Fruit fly (Drosophila melanogaster): ENCODE results near the gene yata.

The yata gene

dm6 chr3R:29761569-29761968, 12.6 kb downstream of the yata start:
- no peak for TF ChIP-seq Jra (GFP tag; optimal IDR thresholded peaks at IDR 0.05)
- no peak for TF ChIP-seq Rel (GFP tag; optimal IDR thresholded peaks at IDR 0.05)
- TF ChIP-seq Rel (tag; optimal IDR thresholded peaks at IDR 0.05), result peak; percentile 49

DNA sequence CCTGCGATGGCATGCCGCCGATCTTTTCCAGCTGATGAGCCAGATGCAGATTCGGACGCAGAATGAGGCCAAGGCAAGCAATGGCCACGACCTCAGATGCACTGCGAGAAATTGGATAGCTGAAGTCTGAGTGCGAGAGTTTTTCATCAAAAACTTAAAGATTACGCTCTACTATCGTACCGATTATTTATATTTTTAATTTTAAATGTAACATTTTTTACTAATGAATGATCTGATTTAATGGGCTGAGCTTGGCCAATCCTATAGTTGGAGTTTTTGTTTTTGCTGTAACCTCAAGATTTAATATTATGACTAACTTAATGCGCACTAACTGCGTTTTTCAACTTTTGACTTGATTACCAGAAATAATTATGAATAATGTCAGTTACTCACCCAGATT, 13.3 kb downstream of the yata start:
- TF ChIP-seq ey (GFP tag; optimal IDR thresholded peaks at IDR 0.05), result no peak
- TF ChIP-seq br (GFP tag; optimal IDR thresholded peaks at IDR 0.05), result peak; percentile 15
- TF ChIP-seq CG9705 (GFP tag; optimal IDR thresholded peaks at IDR 0.05), result no peak
- peak; percentile 41 for TF ChIP-seq fru (GFP tag; optimal IDR thresholded peaks at IDR 0.05)
- TF ChIP-seq Rel (GFP tag; optimal IDR thresholded peaks at IDR 0.05), result no peak
- no peak for TF ChIP-seq Rel (tag; optimal IDR thresholded peaks at IDR 0.05)
- TF ChIP-seq dmrt93B (GFP tag; optimal IDR thresholded peaks at IDR 0.05), result peak; percentile 43
- TF ChIP-seq sage (GFP tag; optimal IDR thresholded peaks at IDR 0.05), result peak; percentile 16
- no peak for TF ChIP-seq pan (optimal IDR thresholded peaks at IDR 0.05)
- TF ChIP-seq HLH106 (tag; optimal IDR thresholded peaks at IDR 0.05), result peak; percentile 53
- TF ChIP-seq Sp1 (GFP tag; optimal IDR thresholded peaks at IDR 0.05), result peak; percentile 38
- TF ChIP-seq dl (GFP tag; optimal IDR thresholded peaks at IDR 0.05; ENCODE audit: insufficient read depth in 1 of 2, partially characterized antibody in 2 of 2), result no peak
- peak; percentile 8 for TF ChIP-seq woc (GFP tag; optimal IDR thresholded peaks at IDR 0.05)
- peak in 1 of 2 experiments; percentile 53 for TF ChIP-seq foxo (GFP tag; optimal IDR thresholded peaks at IDR 0.05)

DNA sequence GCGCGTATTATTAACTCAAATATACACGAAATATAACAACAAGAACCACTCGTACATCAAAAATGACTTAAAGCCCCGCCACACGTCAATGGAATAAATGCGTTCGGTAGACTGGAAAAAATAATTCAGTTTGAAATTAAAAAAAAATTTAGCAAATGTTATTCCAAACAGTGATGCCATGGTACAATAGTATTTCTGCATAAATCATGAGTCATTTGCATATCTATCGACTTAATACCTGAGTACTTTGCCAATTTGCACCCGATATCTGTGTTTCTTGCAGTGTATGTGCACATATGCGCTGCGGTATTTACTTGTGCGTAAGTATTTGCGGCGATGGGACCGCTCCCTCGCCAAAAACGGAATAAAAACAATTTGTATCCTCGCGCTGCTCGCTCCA, 14.1 kb downstream of the yata start:
- TF ChIP-seq Dif (GFP tag; optimal IDR thresholded peaks at IDR 0.05; ENCODE audit: partially characterized antibody) (no peak), usp (GFP tag; optimal IDR thresholded peaks at IDR 0.05) (no peak), psq (GFP tag; optimal IDR thresholded peaks at IDR 0.05) (peak; percentile 94), Mio (GFP tag; optimal IDR thresholded peaks at IDR 0.05) (peak; percentile 80), pan (optimal IDR thresholded peaks at IDR 0.05) (no peak), CG32264 (GFP tag; optimal IDR thresholded peaks at IDR 0.05) (peak; percentile 95), dl (GFP tag; optimal IDR thresholded peaks at IDR 0.05; ENCODE audit: insufficient read depth in 1 of 2, partially characterized antibody in 2 of 2) (no peak), Myc (optimal IDR thresholded peaks at IDR 0.05) (no peak), rgr (GFP tag; optimal IDR thresholded peaks at IDR 0.05) (peak; percentile 96), tai (GFP tag; optimal IDR thresholded peaks at IDR 0.05) (peak; percentile 97), HLH106 (tag; optimal IDR thresholded peaks at IDR 0.05) (peak; percentile 97), OdsH (GFP tag; optimal IDR thresholded peaks at IDR 0.05) (peak; percentile 97), Abd-B (GFP tag; optimal IDR thresholded peaks at IDR 0.05) (no peak), fru (GFP tag; optimal IDR thresholded peaks at IDR 0.05) (peak; percentile 96), jim (GFP tag; optimal IDR thresholded peaks at IDR 0.05) (no peak), br (GFP tag; optimal IDR thresholded peaks at IDR 0.05) (peak; percentile 98), woc (GFP tag; optimal IDR thresholded peaks at IDR 0.05) (peak; percentile 93), brk (GFP tag; optimal IDR thresholded peaks at IDR 0.05) (peak; percentile 93), foxo (GFP tag; optimal IDR thresholded peaks at IDR 0.05) (peak; percentile 71 to 98), Sp1 (GFP tag; optimal IDR thresholded peaks at IDR 0.05) (peak; percentile 97), Rel (GFP tag; optimal IDR thresholded peaks at IDR 0.05) (peak; percentile 64), Rel (tag; optimal IDR thresholded peaks at IDR 0.05) (peak; percentile 85), dmrt93B (GFP tag; optimal IDR thresholded peaks at IDR 0.05) (peak; percentile 96), Vsx2 (GFP tag; optimal IDR thresholded peaks at IDR 0.05; ENCODE audit: partially characterized antibody) (no peak), CG9705 (GFP tag; optimal IDR thresholded peaks at IDR 0.05) (peak; percentile 92), ey (GFP tag; optimal IDR thresholded peaks at IDR 0.05) (peak; percentile 98), Hr78 (GFP tag; optimal IDR thresholded peaks at IDR 0.05) (no peak), Hnf4 (GFP tag; optimal IDR thresholded peaks at IDR 0.05) (peak; percentile 97), dsf (GFP tag; optimal IDR thresholded peaks at IDR 0.05; ENCODE audit: borderline replicate concordance) (peak; percentile 88), GATAd (GFP tag; optimal IDR thresholded peaks at IDR 0.05) (peak; percentile 92), Hr83 (GFP tag; optimal IDR thresholded peaks at IDR 0.05; ENCODE audit: poor library complexity, severe bottlenecking) (no peak), lola (GFP tag; optimal IDR thresholded peaks at IDR 0.05) (no peak), sv (GFP tag; optimal IDR thresholded peaks at IDR 0.05) (no peak), sage (GFP tag; optimal IDR thresholded peaks at IDR 0.05) (peak; percentile 96), N (GFP tag; optimal IDR thresholded peaks at IDR 0.05) (no peak), CrebA (GFP tag; optimal IDR thresholded peaks at IDR 0.05; ENCODE audit: borderline replicate concordance) (peak; percentile 69), Jra (GFP tag; optimal IDR thresholded peaks at IDR 0.05) (peak; percentile 94), Dfd (GFP tag; optimal IDR thresholded peaks at IDR 0.05) (peak; percentile 7), h (GFP tag; optimal IDR thresholded peaks at IDR 0.05) (peak; percentile 99)

Measured in whole organism, wandering third instar larva.